Fruit fly (Drosophila melanogaster) whole organism, embryonic: ENCODE measurements around the gene CG6356.
A peak's percentile ranks its signal among the peaks of the same experiment; 100 is the strongest.

Experiments used
- Awh ChIP-seq: fragments of 200-800 bp; sonication (Bioruptor generic); IDR thresholded peaks from 2 replicates; pipeline ENCODE4, ENCODE4 v1.3.6; 2022; ENCODE audit warnings: missing biosample characterization, missing genetic modification characterization
- B-H1 ChIP-seq: fragments of 200-800 bp; sonication (Bioruptor generic); IDR thresholded peaks from 3 replicates; pipeline ENCODE4 v1.3.6; 2022; ENCODE audit warnings: missing biosample characterization, missing genetic modification characterization
- CG10267 ChIP-seq: fragments of 200-800 bp; sonication (Bioruptor generic); optimal IDR thresholded peaks from 2 replicates; lab custom pipeline; 2018; ENCODE audit warnings: missing biosample characterization, mild to moderate bottlenecking, missing genetic modification characterization, moderate library complexity
- CG10321 ChIP-seq: fragments of 200-800 bp; sonication (Bioruptor generic); IDR thresholded peaks from 2 replicates; pipeline ENCODE4 v1.3.6; 2022; ENCODE audit warnings: missing biosample characterization, missing genetic modification characterization
- CG10431 ChIP-seq: fragments of 200-800 bp; sonication (Bioruptor generic); optimal IDR thresholded peaks from 3 replicates; lab custom pipeline; 2018; ENCODE audit warnings: missing biosample characterization, mild to moderate bottlenecking, missing genetic modification characterization
- CG11093 ChIP-seq: fragments of 200-800 bp; sonication (Bioruptor generic); IDR thresholded peaks from 3 replicates; pipeline ENCODE4 v1.3.6; 2022; ENCODE audit warnings: missing biosample characterization, missing genetic modification characterization
- CG11456 ChIP-seq: fragments of 200-800 bp; sonication (Bioruptor generic); IDR thresholded peaks from 3 replicates; pipeline ENCODE4 v1.3.6; 2022; ENCODE audit warnings: missing biosample characterization, missing genetic modification characterization
- CG15696 ChIP-seq: fragments of 200-800 bp; sonication (Bioruptor generic); optimal IDR thresholded peaks from 2 replicates; lab custom pipeline; 2019; ENCODE audit warnings: missing biosample characterization, mild to moderate bottlenecking, missing genetic modification characterization, moderate library complexity
- CG17568 ChIP-seq: fragments of 200-800 bp; sonication (Bioruptor generic); optimal IDR thresholded peaks from 2 replicates; lab custom pipeline; 2018; ENCODE audit warnings: missing biosample characterization, mild to moderate bottlenecking, missing genetic modification characterization, moderate library complexity
- CG17912 ChIP-seq: fragments of 200-800 bp; sonication (Bioruptor generic); optimal IDR thresholded peaks from 2 replicates; lab custom pipeline; 2018; ENCODE audit warnings: missing biosample characterization, mild to moderate bottlenecking, missing genetic modification characterization
- CG18619 ChIP-seq: fragments of 200-800 bp; sonication (Bioruptor generic); optimal IDR thresholded peaks from 3 replicates; lab custom pipeline; 2017; ENCODE audit warnings: missing biosample characterization, mild to moderate bottlenecking, missing genetic modification characterization
- CG2116 ChIP-seq: fragments of 200-800 bp; sonication (Bioruptor generic); optimal IDR thresholded peaks from 3 replicates; lab custom pipeline; 2018; ENCODE audit warnings: missing biosample characterization, mild to moderate bottlenecking, missing genetic modification characterization
- CG2202 ChIP-seq: fragments of 200-800 bp; sonication (Bioruptor generic); optimal IDR thresholded peaks from 2 replicates; lab custom pipeline; 2018; ENCODE audit warnings: missing biosample characterization, mild to moderate bottlenecking, missing genetic modification characterization
- CG2678 ChIP-seq: fragments of 200-800 bp; sonication (Bioruptor generic); optimal IDR thresholded peaks from 3 replicates; lab custom pipeline; 2019; ENCODE audit warnings: missing biosample characterization, mild to moderate bottlenecking, missing genetic modification characterization, moderate library complexity
- CG4424 ChIP-seq: fragments of 200-800 bp; sonication (Bioruptor generic); optimal IDR thresholded peaks from 3 replicates; lab custom pipeline; 2016; ENCODE audit warnings: missing biosample characterization, missing genetic modification characterization
- CG4854 ChIP-seq: fragments of 200-800 bp; sonication (Bioruptor generic); optimal IDR thresholded peaks from 2 replicates; lab custom pipeline; 2016; ENCODE audit warnings: missing biosample characterization, missing genetic modification characterization, inconsistent platforms
- CG5953 ChIP-seq: fragments of 200-800 bp; sonication (Bioruptor generic); IDR thresholded peaks from 2 replicates; pipeline ENCODE4 v1.3.6; 2022; ENCODE audit warnings: missing biosample characterization, missing genetic modification characterization
- CG6689 ChIP-seq: fragments of 200-800 bp; sonication (Bioruptor generic); IDR thresholded peaks from 2 replicates; pipeline ENCODE4 v1.3.6; 2022; ENCODE audit warnings: missing biosample characterization, missing genetic modification characterization
- CG6854 ChIP-seq: fragments of 200-800 bp; sonication (Bioruptor generic); optimal IDR thresholded peaks from 3 replicates; lab custom pipeline; 2017; ENCODE audit warnings: missing biosample characterization, mild to moderate bottlenecking, missing genetic modification characterization
- CG7745 ChIP-seq: fragments of 200-800 bp; sonication (Bioruptor generic); optimal IDR thresholded peaks from 2 replicates; lab custom pipeline; 2018; ENCODE audit warnings: missing biosample characterization, mild to moderate bottlenecking, missing genetic modification characterization, moderate library complexity
- CG9727 ChIP-seq: fragments of 200-800 bp; sonication (Bioruptor generic); optimal IDR thresholded peaks from 3 replicates; lab custom pipeline; 2017; ENCODE audit warnings: missing biosample characterization, mild to moderate bottlenecking, missing genetic modification characterization
- CG9817 ChIP-seq: fragments of 200-800 bp; sonication (Bioruptor generic); optimal IDR thresholded peaks from 2 replicates; lab custom pipeline; 2018; ENCODE audit warnings: missing biosample characterization, mild to moderate bottlenecking, missing genetic modification characterization, moderate library complexity
- CHES-1-like ChIP-seq: fragments of 200-800 bp; sonication (Bioruptor generic); optimal IDR thresholded peaks from 2 replicates; lab custom pipeline; 2016; ENCODE audit warnings: missing biosample characterization, missing genetic modification characterization
- CTCF ChIP-seq: fragments of 200-800 bp; sonication (Bioruptor generic); optimal IDR thresholded peaks from 2 replicates; lab custom pipeline; 2017; ENCODE audit warnings: missing biosample characterization, mild to moderate bottlenecking, missing genetic modification characterization, moderate library complexity
- D19B ChIP-seq: fragments of 200-800 bp; sonication (Bioruptor generic); optimal IDR thresholded peaks from 2 replicates; lab custom pipeline; 2017; ENCODE audit warnings: missing biosample characterization, mild to moderate bottlenecking, missing genetic modification characterization
- Dip2 ChIP-seq: fragments of 200-800 bp; sonication (Bioruptor generic); IDR thresholded peaks from 2 replicates; pipeline ENCODE4 v1.3.6; 2022; ENCODE audit warnings: missing biosample characterization, missing genetic modification characterization
- E2f2 ChIP-seq: fragments of 200-800 bp; sonication (Bioruptor generic); IDR thresholded peaks from 2 replicates; pipeline ENCODE4 v1.3.6; 2022; ENCODE audit warnings: missing biosample characterization, missing genetic modification characterization
- Elba2 ChIP-seq: fragments of 200-800 bp; sonication (Bioruptor generic); optimal IDR thresholded peaks from 3 replicates; lab custom pipeline; 2016; ENCODE audit warnings: missing biosample characterization, missing genetic modification characterization
- Lhr ChIP-seq: fragments of 200-800 bp; sonication (Bioruptor generic); optimal IDR thresholded peaks from 3 replicates; lab custom pipeline; 2017; ENCODE audit warnings: mild to moderate bottlenecking, missing biosample characterization, missing genetic modification reagents, missing genetic modification characterization
- NC2β ChIP-seq: fragments of 200-800 bp; sonication (Bioruptor generic); optimal IDR thresholded peaks from 2 replicates; lab custom pipeline; 2016; ENCODE audit warnings: missing biosample characterization, missing genetic modification characterization
- Nf-YA ChIP-seq: fragments of 200-800 bp; sonication (Bioruptor generic); IDR thresholded peaks from 2 replicates; pipeline ENCODE4 v1.3.6; 2022; ENCODE audit warnings: missing biosample characterization, missing genetic modification characterization
- PHDP ChIP-seq: fragments of 200-800 bp; sonication (Bioruptor generic); optimal IDR thresholded peaks from 3 replicates; lab custom pipeline; 2018; ENCODE audit warnings: missing biosample characterization, mild to moderate bottlenecking, missing genetic modification characterization, moderate library complexity
- al ChIP-seq: fragments of 200-800 bp; sonication (Bioruptor generic); IDR thresholded peaks from 2 replicates; pipeline ENCODE4 v1.3.6; 2022; ENCODE audit warnings: missing biosample characterization, missing genetic modification characterization
- btn ChIP-seq: fragments of 200-800 bp; sonication (Bioruptor generic); optimal IDR thresholded peaks from 2 replicates; lab custom pipeline; 2016; ENCODE audit warnings: missing biosample characterization, missing genetic modification characterization
- cato ChIP-seq: fragments of 200-800 bp; sonication (Bioruptor generic); optimal IDR thresholded peaks from 2 replicates; lab custom pipeline; 2016; ENCODE audit warnings: missing biosample characterization, missing genetic modification characterization, borderline replicate concordance
- ci ChIP-seq: fragments of 200-800 bp; sonication (Bioruptor generic); IDR thresholded peaks from 3 replicates; pipeline ENCODE4 v1.3.6; 2022; ENCODE audit warnings: missing biosample characterization, missing genetic modification characterization
- crol ChIP-seq: fragments of 200-800 bp; sonication (Bioruptor generic); IDR thresholded peaks from 2 replicates; pipeline ENCODE4 v1.3.6; 2022; ENCODE audit warnings: missing biosample characterization, missing genetic modification characterization
- fd3F ChIP-seq: fragments of 200-800 bp; sonication (Bioruptor generic); optimal IDR thresholded peaks from 2 replicates; lab custom pipeline; 2018; ENCODE audit warnings: missing biosample characterization, mild to moderate bottlenecking, missing genetic modification characterization, moderate library complexity
- fd64A ChIP-seq: fragments of 200-800 bp; sonication (Bioruptor generic); optimal IDR thresholded peaks from 3 replicates; lab custom pipeline; 2018; ENCODE audit warnings: missing biosample characterization, mild to moderate bottlenecking, missing genetic modification characterization
- gce ChIP-seq: fragments of 200-800 bp; sonication (Bioruptor generic); IDR thresholded peaks from 3 replicates; pipeline ENCODE4 v1.3.6; 2022; ENCODE audit warnings: missing biosample characterization, missing genetic modification characterization
- gro ChIP-seq: fragments of 200-800 bp; sonication (Bioruptor generic); optimal IDR thresholded peaks from 2 replicates; lab custom pipeline; 2016; ENCODE audit warnings: missing biosample characterization, missing genetic modification characterization
- h ChIP-seq: fragments of >200 bp; optimal IDR thresholded peaks from 2 replicates; lab custom pipeline; 2017
- hb ChIP-seq: fragments of 200-800 bp; sonication (Bioruptor generic); IDR thresholded peaks from 3 replicates; pipeline ENCODE4 v1.3.6; 2022; ENCODE audit warnings: missing biosample characterization, missing genetic modification characterization; ENCODE audit not compliant: partially characterized antibody
- luna ChIP-seq: fragments of 200-800 bp; sonication (Bioruptor generic); optimal IDR thresholded peaks from 2 replicates; lab custom pipeline; 2016; ENCODE audit warnings: missing biosample characterization, missing genetic modification characterization
- odd ChIP-seq: fragments of 200-800 bp; sonication (Bioruptor generic); optimal IDR thresholded peaks from 2 replicates; lab custom pipeline; 2017; ENCODE audit warnings: missing biosample characterization, mild to moderate bottlenecking, missing genetic modification characterization
- org-1 ChIP-seq: fragments of 200-800 bp; sonication (Bioruptor generic); optimal IDR thresholded peaks from 2 replicates; lab custom pipeline; 2017; ENCODE audit warnings: missing biosample characterization, missing genetic modification characterization
- otp ChIP-seq: fragments of 200-800 bp; sonication (Bioruptor generic); IDR thresholded peaks from 3 replicates; pipeline ENCODE4, ENCODE4 v1.3.6; 2022; ENCODE audit warnings: missing biosample characterization, missing genetic modification characterization
- scrt ChIP-seq: fragments of 200-800 bp; sonication (Bioruptor generic); optimal IDR thresholded peaks from 2 replicates; lab custom pipeline; 2018; ENCODE audit warnings: missing biosample characterization, mild to moderate bottlenecking, missing genetic modification characterization, moderate library complexity
- sens ChIP-seq: fragments of 200-800 bp; sonication (Bioruptor generic); peaks from one replicate; lab custom pipeline; 2016; ENCODE audit warnings: missing biosample characterization, missing genetic modification characterization
- sug ChIP-seq: fragments of 200-800 bp; optimal IDR thresholded peaks from 2 replicates; lab custom pipeline; 2019; ENCODE audit warnings: missing biosample characterization, mild to moderate bottlenecking, missing genetic modification characterization, moderate library complexity

CG6356 gene

dm6 chr3R:24294784-24295555 is 11.2 kb downstream of the CG6356 start, which contains the start of gene crb (continued):
- TF ChIP-seq org-1 (GFP tag; lab: Kevin White, UChicago) = peak; percentile 18
- no peak for TF ChIP-seq btn (GFP tag; lab: Kevin White, UChicago)
- TF ChIP-seq otp (GFP tag; lab: Robert Waterston, UW) = peak; percentile 33; the same call in 1 of the 3 replicates
- no peak; the same call in 1 of the 2 replicates for TF ChIP-seq crol (GFP tag; lab: Robert Waterston, UW)
- TF ChIP-seq fd64A = no peak
- TF ChIP-seq CG4424 = peak; percentile 48
- TF ChIP-seq CG10431 (GFP tag; lab: Kevin White, UChicago) = no peak
- TF ChIP-seq CG10267 (tag; lab: Kevin White, UChicago) = peak; percentile 54
- TF ChIP-seq CG10321 (GFP tag; lab: Robert Waterston, UW) = 0 out of 2 replicates have a peak, but pooled peaks have one; percentile 25
- TF ChIP-seq scrt (GFP tag; lab: Kevin White, UChicago) = peak; percentile 23
- TF ChIP-seq luna (GFP tag; lab: Kevin White, UChicago) = no peak
- TF ChIP-seq CG7745 (tag; lab: Kevin White, UChicago) = no peak
- peak; percentile 13 for TF ChIP-seq CG4854
- TF ChIP-seq CG2202 (tag; lab: Kevin White, UChicago) = peak; percentile 22
- peak; percentile 70; the same call in 1 of the 3 replicates for TF ChIP-seq gce (GFP tag; lab: Robert Waterston, UW)
- no peak for TF ChIP-seq D19B (GFP tag; lab: Kevin White, UChicago)
- TF ChIP-seq CG5953 (GFP tag; lab: Robert Waterston, UW) = 0 out of 2 replicates have a peak, but pooled peaks have one; percentile 32
- no peak for TF ChIP-seq cato (GFP tag; lab: Kevin White, UChicago)
- 0 out of 3 replicates have a peak, but pooled peaks have one; percentile 43 for TF ChIP-seq CG11456 (GFP tag; lab: Robert Waterston, UW)
- TF ChIP-seq CHES-1-like = peak; percentile 41
- 0 out of 3 replicates have a peak, but pooled peaks have one; percentile 57 for TF ChIP-seq hb
- TF ChIP-seq Dip2 (GFP tag; lab: Robert Waterston, UW) = no peak
- peak; percentile 48 for TF ChIP-seq CG2116 (GFP tag; lab: Kevin White, UChicago)
- TF ChIP-seq Nf-YA (GFP tag; lab: Robert Waterston, UW) = peak; percentile 47; the same call in 1 of the 2 replicates
- peak; percentile 59 for TF ChIP-seq CG9727
- TF ChIP-seq CG2678 = peak; percentile 54
- peak; percentile 92 for TF ChIP-seq sens
- TF ChIP-seq CG15696 = peak; percentile 4
- peak; percentile 84 for TF ChIP-seq ci (GFP tag; lab: Robert Waterston, UW)
- no peak for TF ChIP-seq CG18619 (GFP tag; lab: Kevin White, UChicago)
- TF ChIP-seq B-H1 = peak; percentile 18; the same call in 1 of the 3 replicates
- no peak for TF ChIP-seq CG9817 (tag; lab: Kevin White, UChicago)
- no peak for TF ChIP-seq h (lab: Kevin White, UChicago)
- peak; percentile 11 for TF ChIP-seq CG6854 (GFP tag; lab: Kevin White, UChicago)
- peak; percentile 36 for TF ChIP-seq CG17568 (GFP tag; lab: Kevin White, UChicago)
- TF ChIP-seq fd3F (GFP tag; lab: Kevin White, UChicago) = no peak
- peak; percentile 43 for TF ChIP-seq odd (GFP tag; lab: Kevin White, UChicago)
- TF ChIP-seq CG11093 = no peak
- 0 out of 2 replicates have a peak, but pooled peaks have one; percentile 29 for TF ChIP-seq Awh
- peak; percentile 41 for TF ChIP-seq gro (GFP tag; lab: Kevin White, UChicago)
- TF ChIP-seq al (GFP tag; lab: Robert Waterston, UW) = no peak
- peak; percentile 62 for TF ChIP-seq sug (tag; lab: Kevin White, UChicago)
- peak; percentile 31 for TF ChIP-seq PHDP
- no peak for TF ChIP-seq CTCF (GFP tag; lab: Kevin White, UChicago)
- peak; percentile 72 for TF ChIP-seq NC2β
- peak; percentile 57 for TF ChIP-seq CG17912 (GFP tag; lab: Kevin White, UChicago)
- peak; percentile 85 for TF ChIP-seq E2f2 (GFP tag; lab: Robert Waterston, UW)
- no peak for TF ChIP-seq Elba2 (GFP tag; lab: Kevin White, UChicago)
- TF ChIP-seq Lhr (GFP tag; lab: Kevin White, UChicago) = peak; percentile 63
- peak; percentile 38; the same call in 1 of the 2 replicates for TF ChIP-seq CG6689 (GFP tag; lab: Robert Waterston, UW)
